Worm (Caenorhabditis elegans): Measurements from ENCODE around the gene F09C12.2.
"Not testable (repeated sequence)": the region's sequence is repeated elsewhere in the genome, so short reads cannot be mapped to it uniquely, and the experiment has no call there.

Gene F09C12.2

DNA sequence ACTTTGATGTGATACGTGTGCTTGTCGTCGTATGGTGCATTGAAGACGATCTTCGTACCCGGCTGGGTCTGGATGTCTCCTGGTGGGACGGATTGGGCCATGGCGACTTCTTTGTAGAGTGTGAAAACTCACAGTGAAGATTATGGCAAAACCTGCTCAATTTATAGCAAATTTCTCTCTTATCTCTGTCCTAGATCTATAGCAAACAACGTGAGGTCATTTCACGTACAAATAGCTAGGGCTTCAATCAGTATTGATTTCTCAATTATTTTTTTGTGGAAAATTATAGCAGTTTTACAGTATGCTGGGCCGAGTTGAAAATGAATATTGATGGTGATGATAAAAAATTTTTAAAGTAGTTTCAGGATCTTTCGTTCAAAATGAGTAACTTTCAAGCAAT, 47.2 kb downstream of the F09C12.2 start, which contains the start of gene msp-45:
Gene msp-45 (minus strand): TSS at position 101 of the 400 bp plus-strand sequence.
- TF ChIP-seq F57A8.1 (GFP tag; optimal IDR thresholded peaks at IDR 0.05) (no peak), Y53F4B.3 (GFP tag; IDR thresholded peaks at IDR 0.05) (no peak), let-607 (tag; optimal IDR thresholded peaks at IDR 0.05) (no peak), dox-1 (GFP tag; IDR thresholded peaks at IDR 0.05) (no peak), F33H1.4 (GFP tag; IDR thresholded peaks at IDR 0.05) (no peak), mel-28 (tag; optimal IDR thresholded peaks at IDR 0.05; ENCODE audit: borderline replicate concordance) (no peak), sdz-38 (tag; optimal IDR thresholded peaks at IDR 0.05) (no peak), mxl-1 (tag; optimal IDR thresholded peaks at IDR 0.05) (no peak), hsf-1 (GFP tag; IDR thresholded peaks at IDR 0.05) (no peak), rec-8 (tag; optimal IDR thresholded peaks at IDR 0.05) (no peak), pbrm-1 (GFP tag; IDR thresholded peaks at IDR 0.05) (no peak), Y56A3A.18 (GFP tag; IDR thresholded peaks at IDR 0.05) (no peak), tbx-9 (tag; optimal IDR thresholded peaks at IDR 0.05; ENCODE audit: borderline replicate concordance) (no peak), B0035.1 (tag; optimal IDR thresholded peaks at IDR 0.05) (no peak), sptf-2 (GFP tag; optimal IDR thresholded peaks at IDR 0.05) (no peak), bed-1 (GFP tag; IDR thresholded peaks at IDR 0.05) (no peak), F55B11.4 (tag; optimal IDR thresholded peaks at IDR 0.05; ENCODE audit: borderline replicate concordance, insufficient read depth) (no peak), egrh-3 (GFP tag; IDR thresholded peaks at IDR 0.05) (no peak), atf-7 (tag; optimal IDR thresholded peaks at IDR 0.05) (no peak), snpc-4 (GFP tag; optimal IDR thresholded peaks at IDR 0.05) (no peak), snpc-4 (tag; optimal IDR thresholded peaks at IDR 0.05) (no peak)

DNA sequence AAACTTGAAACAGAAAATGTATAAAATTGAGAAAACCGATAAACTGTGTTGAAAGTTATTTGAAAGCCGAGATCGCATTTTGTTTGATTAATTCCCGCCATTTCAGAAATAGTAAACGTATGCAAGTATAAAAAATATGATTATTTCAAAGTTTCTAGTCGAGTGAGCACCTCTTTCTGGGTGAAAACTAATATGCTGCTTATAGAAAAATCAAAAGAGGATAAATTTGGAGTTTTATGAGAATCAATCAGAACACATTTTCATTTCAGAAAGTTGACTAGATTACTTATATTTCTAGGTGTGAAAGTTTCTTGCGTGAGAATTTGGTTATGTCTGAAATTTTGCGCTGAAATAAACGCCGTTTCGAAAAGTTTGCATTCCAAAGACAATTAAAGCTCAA, 47.7 kb downstream of the F09C12.2 start, which contains the start of gene srb-13:
Gene srb-13 (minus strand): TSS at position 101 of the 400 bp plus-strand sequence.
- TF ChIP-seq egrh-3 (GFP tag; IDR thresholded peaks at IDR 0.05) (no peak), lin-40 (tag; optimal IDR thresholded peaks at IDR 0.05) (no peak), F49E8.2 (tag; optimal IDR thresholded peaks at IDR 0.05; ENCODE audit: insufficient read depth) (no peak), hlh-12 (tag; optimal IDR thresholded peaks at IDR 0.05) (no peak), ceh-40 (GFP tag; IDR thresholded peaks at IDR 0.05) (no peak), ceh-79 (tag; optimal IDR thresholded peaks at IDR 0.05) (no peak), hmg-1.2 (GFP tag; IDR thresholded peaks at IDR 0.05) (no peak), ztf-3 (GFP tag; optimal IDR thresholded peaks at IDR 0.05) (no peak), dpff-1 (tag; optimal IDR thresholded peaks at IDR 0.05) (no peak), lsy-27 (tag; optimal IDR thresholded peaks at IDR 0.05; ENCODE audit: borderline replicate concordance, insufficient read depth) (no peak), B0035.1 (tag; optimal IDR thresholded peaks at IDR 0.05) (no peak), unc-130 (GFP tag; optimal IDR thresholded peaks at IDR 0.05) (no peak), F52B5.7 (tag; optimal IDR thresholded peaks at IDR 0.05) (no peak), T26A5.8 (tag; optimal IDR thresholded peaks at IDR 0.05) (no peak), rcor-1 (GFP tag; IDR thresholded peaks at IDR 0.05) (no peak)

ce11 chrII:5158774-5159173, 49.0 kb downstream of the F09C12.2 start, which contains the start of gene F58A6.9:
TSS of gene F58A6.9 (minus strand) at chrII:5158874.
- TF ChIP-seq ztf-26 (tag; optimal IDR thresholded peaks at IDR 0.05); tlf-1 (GFP tag; optimal IDR thresholded peaks at IDR 0.05); nhr-179 (tag; optimal IDR thresholded peaks at IDR 0.05): not testable (repeated sequence)

Measured in whole organism, young adult.